Worm (Caenorhabditis elegans) whole organism, L4/young adult: ENCODE measurements around the gene F07F6.7.

Source experiments
- W03F9.2 ChIP-seq: fragments of 150-350 bp; optimal IDR thresholded peaks from 2 replicates; lab custom pipeline; 2014; ENCODE audit warnings: missing biosample characterization, missing genetic modification characterization
- dao-5 ChIP-seq: sonication (generic microtip); optimal IDR thresholded peaks from 2 replicates; lab custom pipeline; 2016; ENCODE audit warnings: missing genotype, missing genetic modification characterization, moderate library complexity, missing compliant biosample characterization
- him-1 ChIP-seq: sonication (generic microtip); optimal IDR thresholded peaks from 2 replicates; lab custom pipeline; 2016; ENCODE audit warnings: missing genotype, missing genetic modification reagents, missing genetic modification characterization, missing compliant biosample characterization

Gene F07F6.7

ce11 chrII:5423832-5424231 lies at the start of gene F07F6.7:
TSS of gene F07F6.7 (minus strand) at chrII:5423858.
- TF ChIP-seq dao-5 (tag; lab: Kevin White, UChicago): no peak
- TF ChIP-seq him-1 (tag; lab: Kevin White, UChicago): no peak
- no peak for TF ChIP-seq W03F9.2 (tag; lab: Kevin White, UChicago)

DNA sequence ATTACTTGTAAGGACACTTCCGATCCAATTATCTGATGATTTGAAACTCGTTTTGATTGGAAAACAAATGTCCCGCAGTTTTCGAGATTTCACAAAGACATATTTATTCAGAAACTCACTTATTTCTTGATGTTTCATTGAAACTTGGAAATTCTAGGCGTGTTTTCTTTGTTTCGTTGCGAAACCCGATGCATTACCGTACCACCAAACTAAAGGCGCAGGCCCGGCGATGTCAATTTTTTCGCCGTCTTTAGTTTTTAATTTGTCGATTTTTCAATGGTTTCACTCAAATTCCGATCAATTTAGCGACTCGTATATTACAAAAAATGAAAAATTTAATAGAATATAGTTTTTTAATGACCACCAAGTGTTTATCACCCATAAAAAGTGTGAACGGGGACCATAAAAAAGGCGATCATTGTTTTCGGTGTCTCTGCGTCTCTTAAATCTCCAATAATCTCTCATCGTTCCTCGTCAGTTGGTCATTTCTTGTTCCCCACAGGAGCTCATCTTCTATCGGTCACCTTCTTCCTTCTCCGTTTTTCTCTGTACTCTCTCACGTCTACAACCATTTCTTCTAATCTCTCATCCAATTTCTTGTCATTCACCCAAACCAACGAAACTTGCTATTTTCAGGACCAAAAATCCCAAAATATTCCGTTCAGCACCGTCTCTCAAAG lies 42.2 kb upstream of the F07F6.7 start, which contains the start of gene clr-1:
TSS of gene clr-1 (plus strand) at position 630 of the 680 bp plus-strand sequence.
- no peak for TF ChIP-seq dao-5 (tag; lab: Kevin White, UChicago)
- TF ChIP-seq W03F9.2 (tag; lab: Kevin White, UChicago): no peak
- TF ChIP-seq him-1 (tag; lab: Kevin White, UChicago): no peak

- TF ChIP-seq dao-5 (tag; lab: Kevin White, UChicago): no peak
- TF ChIP-seq him-1 (tag; lab: Kevin White, UChicago): no peak
- no peak for TF ChIP-seq W03F9.2 (tag; lab: Kevin White, UChicago)
Measured at ce11 chrII:5463692-5464300, 40.1 kb upstream of the F07F6.7 start.

ce11 chrII:5460911-5461310 lies 37.3 kb upstream of the F07F6.7 start:
- TF ChIP-seq dao-5 (tag; lab: Kevin White, UChicago) (no peak), W03F9.2 (tag; lab: Kevin White, UChicago) (no peak), him-1 (tag; lab: Kevin White, UChicago) (no peak)

DNA sequence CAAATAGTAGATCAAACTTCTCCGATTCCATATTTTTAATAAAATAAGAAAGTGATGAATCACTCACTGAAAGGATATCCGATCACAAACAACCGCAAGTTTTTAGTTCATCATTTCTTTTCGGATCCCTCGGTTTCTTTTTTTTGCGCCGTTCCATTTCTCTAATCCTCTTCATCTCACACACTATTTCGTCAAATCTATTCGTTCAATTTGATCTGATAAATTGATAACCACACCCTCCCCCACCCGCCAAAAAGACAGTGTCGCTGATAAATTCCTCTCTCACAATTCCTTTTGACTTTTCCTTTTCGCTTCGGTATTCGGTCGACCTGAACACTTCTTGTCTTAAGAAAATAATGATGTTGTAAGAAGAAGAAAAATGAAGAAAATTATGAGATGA lies 35.9 kb upstream of the F07F6.7 start:
- TF ChIP-seq him-1 (tag; lab: Kevin White, UChicago): no peak
- TF ChIP-seq dao-5 (tag; lab: Kevin White, UChicago): no peak
- TF ChIP-seq W03F9.2 (tag; lab: Kevin White, UChicago): no peak

- no peak for TF ChIP-seq dao-5 (tag; lab: Kevin White, UChicago)
- TF ChIP-seq W03F9.2 (tag; lab: Kevin White, UChicago): no peak
- no peak for TF ChIP-seq him-1 (tag; lab: Kevin White, UChicago)
Measured at ce11 chrII:5458683-5459410, 35.2 kb upstream of the F07F6.7 start.

DNA sequence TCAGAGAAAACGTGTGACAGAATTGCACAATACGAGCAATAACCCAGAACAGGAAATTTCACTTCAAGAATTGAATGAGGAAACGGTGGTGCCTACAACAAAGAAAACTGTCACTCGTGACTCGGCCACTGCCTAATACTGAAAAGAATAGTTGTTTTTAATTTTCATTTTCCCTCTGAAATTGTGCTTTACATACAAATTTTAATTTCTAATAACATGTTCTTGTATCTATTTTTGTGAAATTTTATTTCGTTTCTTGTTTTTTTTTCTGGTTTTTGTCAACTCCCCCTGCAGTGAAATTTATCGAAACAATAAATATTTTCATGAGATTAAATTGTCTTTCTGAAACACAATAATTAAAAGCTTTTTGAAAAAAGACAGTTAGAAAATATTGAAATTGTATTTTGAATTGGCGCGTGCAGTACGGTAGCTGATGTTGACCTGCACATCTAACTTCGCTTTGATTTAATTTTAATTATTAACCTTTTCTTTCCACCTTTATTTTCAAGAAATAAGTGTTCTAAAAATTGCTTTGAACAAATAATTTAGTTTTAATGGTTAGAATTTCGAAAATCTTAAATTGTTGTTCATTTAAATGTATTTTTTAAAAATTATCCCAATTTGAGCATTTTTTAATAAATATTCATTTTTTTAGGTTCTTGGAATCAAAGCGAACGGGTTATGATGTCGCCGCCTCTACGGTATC lies 32.1 kb upstream of the F07F6.7 start, which contains the start of gene daz-1:
TSS of gene daz-1 (plus strand) at position 656 of the 706 bp plus-strand sequence.
- TF ChIP-seq W03F9.2 (tag; lab: Kevin White, UChicago): no peak
- TF ChIP-seq him-1 (tag; lab: Kevin White, UChicago): no peak
- TF ChIP-seq dao-5 (tag; lab: Kevin White, UChicago): no peak

DNA sequence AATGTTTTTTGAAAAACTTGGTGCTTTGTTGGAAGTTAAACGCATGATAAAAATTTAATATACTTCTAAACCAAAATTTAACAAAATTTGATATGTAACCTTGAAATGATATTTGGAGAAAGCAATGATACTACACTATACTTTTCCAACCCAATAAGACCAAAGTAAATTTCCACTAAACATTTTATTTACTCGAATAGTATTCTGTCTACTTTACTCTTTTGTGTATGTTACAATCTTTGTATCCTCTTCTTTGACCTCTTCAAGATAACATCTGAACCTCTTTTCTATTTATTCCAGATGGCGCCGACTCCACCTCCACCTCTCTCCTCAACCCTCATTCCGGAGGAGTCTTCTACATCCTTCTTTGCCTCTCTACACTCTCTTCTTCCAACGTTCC lies 29.9 kb upstream of the F07F6.7 start, which contains the start of gene dhs-5:
TSS of gene dhs-5 (plus strand) at position 301 of the 400 bp plus-strand sequence.
- TF ChIP-seq dao-5 (tag; lab: Kevin White, UChicago) (no peak), him-1 (tag; lab: Kevin White, UChicago) (no peak), W03F9.2 (tag; lab: Kevin White, UChicago) (no peak)

ce11 chrII:5451278-5451677 lies 27.6 kb upstream of the F07F6.7 start:
- TF ChIP-seq dao-5 (tag; lab: Kevin White, UChicago): no peak
- TF ChIP-seq him-1 (tag; lab: Kevin White, UChicago): no peak
- no peak for TF ChIP-seq W03F9.2 (tag; lab: Kevin White, UChicago)

DNA sequence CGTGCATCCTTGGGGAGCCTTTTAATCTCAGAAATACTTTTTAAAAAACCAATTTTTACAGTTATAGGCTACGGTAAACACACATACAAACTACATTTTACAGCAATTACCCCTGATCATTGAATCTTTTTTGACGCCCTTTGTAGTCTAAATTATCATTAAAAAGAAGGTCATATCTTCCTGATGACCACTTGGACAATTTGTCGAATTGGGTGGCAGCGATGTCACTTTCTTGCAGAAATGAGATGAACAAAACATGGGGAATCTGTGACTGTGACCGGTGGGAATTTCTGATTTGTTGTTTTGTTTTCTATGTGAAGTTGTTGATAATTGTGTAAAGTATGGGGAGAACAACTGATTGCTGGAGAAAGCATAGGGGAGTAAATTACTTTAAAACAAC lies 26.0 kb upstream of the F07F6.7 start:
- TF ChIP-seq him-1 (tag; lab: Kevin White, UChicago) (no peak), dao-5 (tag; lab: Kevin White, UChicago) (no peak), W03F9.2 (tag; lab: Kevin White, UChicago) (no peak)

- TF ChIP-seq W03F9.2 (tag; lab: Kevin White, UChicago) (no peak), dao-5 (tag; lab: Kevin White, UChicago) (no peak), him-1 (tag; lab: Kevin White, UChicago) (no peak)
Measured at ce11 chrII:5449219-5449618, 25.6 kb upstream of the F07F6.7 start.

- TF ChIP-seq W03F9.2 (tag; lab: Kevin White, UChicago) (no peak), him-1 (tag; lab: Kevin White, UChicago) (no peak), dao-5 (tag; lab: Kevin White, UChicago) (no peak)
Measured at ce11 chrII:5447381-5447780, 23.7 kb upstream of the F07F6.7 start, which contains the start of gene cex-1. TSS of gene cex-1 (plus strand) at chrII:5447681.
